Worm (Caenorhabditis elegans) whole organism, L1 larva: ENCODE results near the gene acdh-6.

Experiments used
- ama-1 ChIP-seq: fragments of 150-350 bp; optimal IDR thresholded peaks from 2 replicates; lab custom pipeline; 2014
- elt-2 ChIP-seq: sonication (generic microtip); optimal IDR thresholded peaks from 2 replicates; lab custom pipeline; 2016; ENCODE audit warnings: missing genetic modification characterization, mild to moderate bottlenecking, inconsistent platforms, missing compliant biosample characterization, missing genetic modification reagents
- fos-1 ChIP-seq: fragments of 150-350 bp; optimal IDR thresholded peaks from 2 replicates; lab custom pipeline; 2014; ENCODE audit warnings: missing biosample characterization, missing genetic modification characterization
- hlh-17 ChIP-seq: fragments of 200-800 bp; sonication (Bioruptor generic); optimal IDR thresholded peaks from 2 replicates; lab custom pipeline; 2018; ENCODE audit warnings: missing genetic modification characterization, mild to moderate bottlenecking, missing compliant biosample characterization, moderate library complexity, borderline replicate concordance
- lin-13 ChIP-seq: fragments of 150-350 bp; optimal IDR thresholded peaks from 2 replicates; lab custom pipeline; 2014; ENCODE audit warnings: missing biosample characterization, missing genetic modification reagents, missing genetic modification characterization
- lsy-2 ChIP-seq, 2 experiments: fragments of 150-350 bp; optimal IDR thresholded peaks; 2 replicates each; lab custom pipeline; 2014; ENCODE audit warnings: missing biosample characterization in 2 of 2, missing genetic modification characterization in 2 of 2
- nhr-11 ChIP-seq: fragments of 150-350 bp; optimal IDR thresholded peaks from 2 replicates; lab custom pipeline; 2014; ENCODE audit warnings: missing biosample characterization, missing genetic modification characterization
- nhr-20 ChIP-seq: sonication (generic microtip); optimal IDR thresholded peaks from 2 replicates; lab custom pipeline; 2016; ENCODE audit warnings: mild to moderate bottlenecking, missing genetic modification characterization, missing compliant biosample characterization
- nhr-77 ChIP-seq: fragments of 150-350 bp; optimal IDR thresholded peaks from 2 replicates; lab custom pipeline; 2014; ENCODE audit warnings: missing biosample characterization, missing genetic modification characterization
- ztf-11 ChIP-seq, 2 experiments: sonication (generic microtip); optimal IDR thresholded peaks; 2 replicates each; lab custom pipeline; 2016 to 2017; ENCODE audit warnings: missing genetic modification characterization in 2 of 2, missing biosample characterization in 1 of 2, missing compliant biosample characterization in 1 of 2

DNA sequence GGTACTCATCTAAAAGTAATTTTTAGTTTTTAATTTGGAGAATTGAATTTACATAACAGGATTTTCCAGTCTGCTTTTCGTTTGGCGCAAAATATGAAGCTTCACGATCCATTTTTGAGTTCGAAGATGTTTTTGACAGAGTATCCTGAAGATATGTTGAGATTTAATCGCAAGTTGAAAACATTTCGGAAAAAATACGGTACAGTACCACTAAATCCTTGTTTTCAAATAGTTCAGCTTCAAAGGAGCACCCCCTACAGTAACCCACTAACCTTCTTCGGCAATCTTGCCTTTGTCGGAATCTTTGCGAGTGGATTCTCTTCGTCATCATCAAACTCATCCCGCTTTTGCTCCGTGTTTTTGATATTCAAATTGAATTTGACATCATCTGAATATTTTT, 41.9 kb upstream of the acdh-6 start:
- TF ChIP-seq nhr-11 (tag; lab: Kevin White, UChicago) (no peak), ama-1 (no peak), elt-2 (no peak), ztf-11 (tag; optimal IDR thresholded peaks at IDR 0.05; lab: Kevin White, UChicago) (no peak), nhr-20 (tag; lab: Kevin White, UChicago) (no peak), lsy-2 (tag; optimal IDR thresholded peaks at IDR 0.05; lab: Kevin White, UChicago) (no peak), hlh-17 (GFP tag; lab: Kevin White, UChicago) (no peak), fos-1 (tag; lab: Kevin White, UChicago) (no peak), lin-13 (GFP tag; lab: Kevin White, UChicago) (no peak), nhr-77 (tag; lab: Kevin White, UChicago) (no peak)
